Worm (Caenorhabditis elegans): Measurements from ENCODE around the gene alh-5.

The alh-5 gene

DNA sequence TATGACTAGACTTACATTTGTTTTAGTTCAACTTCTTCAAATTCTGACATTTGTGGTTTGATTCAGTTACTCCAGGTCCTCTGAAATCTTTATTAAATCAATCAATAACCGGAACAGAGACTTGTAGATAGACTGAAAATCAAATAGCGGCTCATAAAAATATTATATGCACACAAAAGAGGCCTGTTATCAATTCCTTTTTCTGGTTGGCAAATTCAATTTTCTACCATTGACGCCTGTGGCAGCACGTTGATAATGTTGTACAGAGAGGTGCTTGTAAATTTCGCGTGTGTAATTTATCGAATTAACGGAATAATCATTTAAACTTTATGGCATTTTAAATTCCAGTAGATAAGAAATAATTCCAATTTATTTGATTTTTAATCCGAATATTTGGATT is 12.4 kb downstream of the alh-5 start, which contains the start of gene T08B1.1:
Gene T08B1.1 (minus strand): TSS at position 92 of the 400 bp plus-strand sequence.
- TF ChIP-seq lin-39 (tag; optimal IDR thresholded peaks at IDR 0.05) (no peak), elt-2 (tag; optimal IDR thresholded peaks at IDR 0.05) (peak; percentile 88), fos-1 (tag; optimal IDR thresholded peaks at IDR 0.05) (no peak), ztf-4 (tag; optimal IDR thresholded peaks at IDR 0.05) (no peak), snpc-4 (tag; optimal IDR thresholded peaks at IDR 0.05) (no peak), mml-1 (tag; optimal IDR thresholded peaks at IDR 0.05) (no peak), pqm-1 (tag; optimal IDR thresholded peaks at IDR 0.05) (peak; percentile 74), nhr-77 (tag; optimal IDR thresholded peaks at IDR 0.05) (no peak), lin-15B (tag; optimal IDR thresholded peaks at IDR 0.05) (no peak)

- no peak for TF ChIP-seq daf-12 (tag; optimal IDR thresholded peaks at IDR 0.05)
- no peak for TF ChIP-seq ztf-4 (tag; optimal IDR thresholded peaks at IDR 0.05)
- TF ChIP-seq ztf-11 (tag; optimal IDR thresholded peaks at IDR 0.05) = no peak
- TF ChIP-seq sea-2 (GFP tag; optimal IDR thresholded peaks at IDR 0.05) = no peak
- no peak for TF ChIP-seq eor-1 (tag; optimal IDR thresholded peaks at IDR 0.05)
- TF ChIP-seq ceh-82 (tag; optimal IDR thresholded peaks at IDR 0.05) = no peak
- TF ChIP-seq nhr-12 (tag; optimal IDR thresholded peaks at IDR 0.05) = no peak
- TF ChIP-seq aly-2 (tag; optimal IDR thresholded peaks at IDR 0.05) = no peak
- no peak for TF ChIP-seq skn-1 (tag; optimal IDR thresholded peaks at IDR 0.05)
- no peak for TF ChIP-seq pqm-1 (tag; optimal IDR thresholded peaks at IDR 0.05)
These were observed 20.4 kb downstream of the alh-5 start, which contains the start of gene T08B1.4 for ce11 chrV:1978968-1979367. Gene T08B1.4 (plus strand): TSS chrV:1979268.

DNA sequence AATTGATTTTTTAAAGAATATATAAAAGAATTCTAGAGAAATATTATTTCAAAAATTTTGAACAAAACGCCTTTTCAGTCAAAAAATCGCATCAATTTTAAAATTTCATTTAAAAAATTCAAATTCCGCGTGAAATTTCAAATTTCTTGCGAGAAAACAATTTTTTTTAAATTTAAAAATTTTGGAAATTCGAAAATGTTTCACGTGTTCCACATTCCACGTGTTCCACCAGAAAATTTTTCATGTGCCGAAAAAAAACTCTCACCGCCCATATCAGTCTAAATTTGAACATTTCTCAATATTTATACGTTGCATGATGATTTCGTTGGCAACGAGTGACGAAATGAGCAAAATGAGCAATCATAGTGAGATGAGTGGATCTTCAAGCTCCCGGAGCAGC is 24.3 kb downstream of the alh-5 start, which contains the start of gene fbxa-201:
Gene fbxa-201 (plus strand): TSS at position 301 of the 400 bp plus-strand sequence.
- no peak for TF ChIP-seq eor-1 (tag; optimal IDR thresholded peaks at IDR 0.05)
- TF ChIP-seq daf-12 (tag; optimal IDR thresholded peaks at IDR 0.05) = no peak
- no peak for TF ChIP-seq unc-62 (GFP tag; optimal IDR thresholded peaks at IDR 0.05)
- TF ChIP-seq aly-2 (tag; optimal IDR thresholded peaks at IDR 0.05) = no peak
- TF ChIP-seq ztf-4 (tag; optimal IDR thresholded peaks at IDR 0.05) = no peak
- no peak for TF ChIP-seq fkh-2 (tag; optimal IDR thresholded peaks at IDR 0.05)

- TF ChIP-seq nhr-237 (tag; optimal IDR thresholded peaks at IDR 0.05) (no peak), zag-1 (tag; optimal IDR thresholded peaks at IDR 0.05) (no peak), fkh-2 (tag; optimal IDR thresholded peaks at IDR 0.05) (no peak), ztf-4 (tag; optimal IDR thresholded peaks at IDR 0.05) (no peak), tbx-2 (tag; optimal IDR thresholded peaks at IDR 0.05) (no peak), nfya-1 (tag; optimal IDR thresholded peaks at IDR 0.05; ENCODE audit: insufficient read depth) (no peak), skn-1 (tag; optimal IDR thresholded peaks at IDR 0.05) (no peak), ceh-28 (tag; optimal IDR thresholded peaks at IDR 0.05) (no peak), nhr-23 (tag; optimal IDR thresholded peaks at IDR 0.05) (no peak), lin-15B (tag; optimal IDR thresholded peaks at IDR 0.05) (no peak), fos-1 (tag; optimal IDR thresholded peaks at IDR 0.05) (no peak), nhr-12 (tag; optimal IDR thresholded peaks at IDR 0.05) (no peak), ama-1 (optimal IDR thresholded peaks at IDR 0.05) (no peak), fkh-10 (GFP tag; optimal IDR thresholded peaks at IDR 0.05) (no peak), egl-27 (tag; optimal IDR thresholded peaks at IDR 0.05) (no peak)
These were observed 29.7 kb downstream of the alh-5 start for ce11 chrV:1969690-1970089.

- no peak for TF ChIP-seq ztf-4 (tag; optimal IDR thresholded peaks at IDR 0.05)
- no peak for TF ChIP-seq fkh-2 (tag; optimal IDR thresholded peaks at IDR 0.05)
- no peak for TF ChIP-seq nhr-76 (tag; optimal IDR thresholded peaks at IDR 0.05)
- no peak for TF ChIP-seq daf-12 (tag; optimal IDR thresholded peaks at IDR 0.05)
- TF ChIP-seq ZK546.5 (tag; optimal IDR thresholded peaks at IDR 0.05) = no peak
- no peak for TF ChIP-seq R02D3.7 (tag; optimal IDR thresholded peaks at IDR 0.05)
- TF ChIP-seq elt-3 (tag; optimal IDR thresholded peaks at IDR 0.05) = no peak
- no peak for TF ChIP-seq nhr-28 (tag; optimal IDR thresholded peaks at IDR 0.05)
- TF ChIP-seq lin-15B (tag; optimal IDR thresholded peaks at IDR 0.05) = no peak
- TF ChIP-seq fkh-10 (GFP tag; optimal IDR thresholded peaks at IDR 0.05) = no peak
- no peak for TF ChIP-seq pqm-1 (tag; optimal IDR thresholded peaks at IDR 0.05)
These were observed 30.2 kb downstream of the alh-5 start, which contains the start of gene acs-3 for ce11 chrV:1969228-1969627. Gene acs-3 (plus strand): TSS chrV:1969528.

ce11 chrV:1968809-1969208 is 30.6 kb downstream of the alh-5 start:
- TF ChIP-seq elt-1 (tag; optimal IDR thresholded peaks at IDR 0.05) (no peak), elt-2 (tag; optimal IDR thresholded peaks at IDR 0.05) (no peak), nhr-43 (tag; optimal IDR thresholded peaks at IDR 0.05; ENCODE audit: poor library complexity, severe bottlenecking) (no peak), nfya-1 (tag; optimal IDR thresholded peaks at IDR 0.05; ENCODE audit: insufficient read depth) (no peak)
